Fruit fly (Drosophila melanogaster) whole organism, prepupa: ENCODE results near the gene Sox21b.
A peak's percentile ranks its signal among the peaks of the same experiment; 100 is the strongest.

Experiments
- Blimp-1 ChIP-seq: fragments of 200-800 bp; sonication (Bioruptor generic); optimal IDR thresholded peaks from 3 replicates; lab custom pipeline; 2017; ENCODE audit warnings: missing biosample characterization, missing genetic modification characterization, mild to moderate bottlenecking, moderate library complexity, missing genetic modification reagents
- CG10631 ChIP-seq: fragments of 200-800 bp; sonication (Bioruptor generic); optimal IDR thresholded peaks from 2 replicates; lab custom pipeline; 2016; ENCODE audit warnings: missing biosample characterization, missing genetic modification characterization
- CG10669 ChIP-seq: fragments of 200-800 bp; sonication (Bioruptor generic); optimal IDR thresholded peaks from 3 replicates; lab custom pipeline; 2018; ENCODE audit warnings: missing biosample characterization, mild to moderate bottlenecking, missing genetic modification characterization, moderate library complexity
- CG11294 ChIP-seq: fragments of 200-800 bp; sonication (Bioruptor generic); IDR thresholded peaks from 2 replicates; pipeline ENCODE4 v1.3.6; 2022; ENCODE audit warnings: missing biosample characterization, missing genetic modification characterization
- CG11762 ChIP-seq: fragments of 200-800 bp; sonication (Bioruptor generic); optimal IDR thresholded peaks from 3 replicates; lab custom pipeline; 2016; ENCODE audit warnings: missing biosample characterization, missing genetic modification characterization; ENCODE audit not compliant: insufficient read depth
- CG15336 ChIP-seq: fragments of 200-800 bp; sonication (Bioruptor generic); IDR thresholded peaks from 2 replicates; pipeline ENCODE4 v1.3.6; 2022; ENCODE audit warnings: missing biosample characterization, missing genetic modification characterization
- CG1621 ChIP-seq: fragments of 200-800 bp; sonication (Bioruptor generic); optimal IDR thresholded peaks from 3 replicates; lab custom pipeline; 2018; ENCODE audit warnings: missing biosample characterization, mild to moderate bottlenecking, missing genetic modification characterization
- CG16779 ChIP-seq: fragments of 200-800 bp; sonication (Bioruptor generic); optimal IDR thresholded peaks from 3 replicates; lab custom pipeline; 2017; ENCODE audit warnings: missing biosample characterization, mild to moderate bottlenecking, missing genetic modification characterization
- CG31627 ChIP-seq: fragments of 200-800 bp; sonication (Bioruptor generic); optimal IDR thresholded peaks from 3 replicates; lab custom pipeline; 2016; ENCODE audit warnings: missing biosample characterization, missing genetic modification characterization
- CG4318 ChIP-seq: fragments of 200-800 bp; sonication (Bioruptor generic); optimal IDR thresholded peaks from 3 replicates; lab custom pipeline; 2017; ENCODE audit warnings: missing biosample characterization, mild to moderate bottlenecking, missing genetic modification characterization
- CG6163 ChIP-seq: fragments of 200-800 bp; sonication (Bioruptor generic); IDR thresholded peaks from 3 replicates; pipeline ENCODE4 v1.3.6; 2022; ENCODE audit warnings: missing biosample characterization, missing genetic modification characterization
- CG6808 ChIP-seq: fragments of 200-800 bp; sonication (Bioruptor generic); optimal IDR thresholded peaks from 3 replicates; lab custom pipeline; 2017; ENCODE audit warnings: missing biosample characterization, missing genetic modification characterization, mild to moderate bottlenecking, moderate library complexity, missing genetic modification reagents
- CG6854 ChIP-seq: fragments of 200-800 bp; sonication (Bioruptor generic); optimal IDR thresholded peaks from 2 replicates; lab custom pipeline; 2017; ENCODE audit warnings: missing biosample characterization, mild to moderate bottlenecking, missing genetic modification characterization
- CG7368 ChIP-seq: fragments of 200-800 bp; sonication (Bioruptor generic); optimal IDR thresholded peaks from 3 replicates; lab custom pipeline; 2016; ENCODE audit warnings: missing biosample characterization, missing genetic modification characterization
- CG8119 ChIP-seq: fragments of 200-800 bp; sonication (Bioruptor generic); IDR thresholded peaks from 3 replicates; pipeline ENCODE4 v1.3.6; 2022; ENCODE audit warnings: missing biosample characterization, missing genetic modification characterization
- CG8319 ChIP-seq: fragments of 200-800 bp; sonication (Bioruptor generic); optimal IDR thresholded peaks from 3 replicates; lab custom pipeline; 2016; ENCODE audit warnings: missing biosample characterization, missing genetic modification characterization
- CG8632 ChIP-seq: fragments of 200-800 bp; sonication (Bioruptor generic); optimal IDR thresholded peaks from 3 replicates; lab custom pipeline; 2016; ENCODE audit warnings: missing biosample characterization, missing genetic modification characterization
- Eip78C ChIP-seq: fragments of 200-800 bp; sonication (Bioruptor generic); peaks from one replicate; lab custom pipeline; 2016; ENCODE audit warnings: missing biosample characterization, missing genetic modification characterization
- Eip93F ChIP-seq: fragments of 200-800 bp; sonication (Bioruptor generic); optimal IDR thresholded peaks from 2 replicates; lab custom pipeline; 2016; ENCODE audit warnings: missing biosample characterization, mild to moderate bottlenecking, missing genetic modification characterization
- Gug ChIP-seq: fragments of 200-800 bp; sonication (Bioruptor generic); IDR thresholded peaks from 2 replicates; pipeline ENCODE4 v1.3.6; 2022; ENCODE audit warnings: missing biosample characterization, missing genetic modification characterization
- Hr38 ChIP-seq: sonication (Bioruptor generic); optimal IDR thresholded peaks from 2 replicates; lab custom pipeline; 2016; ENCODE audit warnings: missing biosample characterization, missing genetic modification characterization
- Hr39 ChIP-seq: fragments of 200-800 bp; sonication (Bioruptor generic); optimal IDR thresholded peaks from 2 replicates; lab custom pipeline; 2016; ENCODE audit warnings: missing biosample characterization, missing genetic modification characterization
- Hr4 ChIP-seq: fragments of 200-800 bp; sonication (Bioruptor generic); optimal IDR thresholded peaks from 3 replicates; lab custom pipeline; 2016; ENCODE audit warnings: missing biosample characterization, missing genetic modification characterization
- Lpt ChIP-seq: fragments of 200-800 bp; sonication (Bioruptor generic); optimal IDR thresholded peaks from 3 replicates; lab custom pipeline; 2016; ENCODE audit warnings: missing biosample characterization, missing genetic modification characterization
- OdsH ChIP-seq: fragments of 200-800 bp; sonication (Bioruptor generic); optimal IDR thresholded peaks from 3 replicates; lab custom pipeline; 2016; ENCODE audit warnings: missing biosample characterization, missing genetic modification characterization
- Smox ChIP-seq: fragments of 200-800 bp; sonication (Bioruptor generic); optimal IDR thresholded peaks from 3 replicates; lab custom pipeline; 2016; ENCODE audit warnings: missing biosample characterization, missing genetic modification characterization
- Sox14 ChIP-seq: fragments of 200-800 bp; sonication (Bioruptor generic); optimal IDR thresholded peaks from 3 replicates; lab custom pipeline; 2016; ENCODE audit warnings: missing biosample characterization, missing genetic modification characterization
- Sox15 ChIP-seq: fragments of 200-800 bp; sonication (Bioruptor generic); optimal IDR thresholded peaks from 3 replicates; lab custom pipeline; 2016; ENCODE audit warnings: missing biosample characterization, missing genetic modification characterization
- acj6 ChIP-seq: fragments of 200-800 bp; sonication (Bioruptor generic); optimal IDR thresholded peaks from 3 replicates; lab custom pipeline; 2016; ENCODE audit warnings: missing biosample characterization, missing genetic modification characterization
- cyc ChIP-seq: fragments of 200-800 bp; sonication (Bioruptor generic); optimal IDR thresholded peaks from 3 replicates; lab custom pipeline; 2016; ENCODE audit warnings: missing biosample characterization, missing genetic modification characterization
- dac ChIP-seq: fragments of 200-800 bp; sonication (Bioruptor generic); optimal IDR thresholded peaks from 2 replicates; lab custom pipeline; 2017; ENCODE audit warnings: missing biosample characterization, mild to moderate bottlenecking, missing genetic modification characterization
- dsx ChIP-seq: fragments of 200-800 bp; optimal IDR thresholded peaks from 3 replicates; lab custom pipeline; 2019; ENCODE audit warnings: missing biosample characterization, mild to moderate bottlenecking, missing genetic modification characterization, moderate library complexity; ENCODE audit not compliant: poor library complexity, severe bottlenecking
- eg ChIP-seq: fragments of 200-800 bp; sonication (Bioruptor generic); IDR thresholded peaks from 3 replicates; pipeline ENCODE4 v1.3.6; 2022; ENCODE audit warnings: missing biosample characterization, missing genetic modification characterization
- fd59A ChIP-seq: fragments of 200-800 bp; sonication (Bioruptor generic); optimal IDR thresholded peaks from 2 replicates; lab custom pipeline; 2017; ENCODE audit warnings: missing biosample characterization, mild to moderate bottlenecking, missing genetic modification characterization, missing genetic modification reagents
- fd85E ChIP-seq: fragments of 200-800 bp; sonication (Bioruptor generic); optimal IDR thresholded peaks from 3 replicates; lab custom pipeline; 2016; ENCODE audit warnings: missing biosample characterization, missing genetic modification characterization
- fkh ChIP-seq: fragments of 200-800 bp; sonication (Bioruptor generic); optimal IDR thresholded peaks from 3 replicates; lab custom pipeline; 2017; ENCODE audit warnings: missing biosample characterization, mild to moderate bottlenecking, missing genetic modification characterization, moderate library complexity
- lz ChIP-seq: fragments of 200-800 bp; sonication (Bioruptor generic); optimal IDR thresholded peaks from 3 replicates; lab custom pipeline; 2016; ENCODE audit warnings: missing biosample characterization, missing genetic modification characterization
- net ChIP-seq: fragments of 200-800 bp; sonication (Bioruptor generic); optimal IDR thresholded peaks from 3 replicates; lab custom pipeline; 2016; ENCODE audit warnings: missing biosample characterization, missing genetic modification characterization
- salr ChIP-seq, 2 experiments: fragments of 200-800 bp; sonication (Bioruptor generic); optimal IDR thresholded peaks; 3 replicates each; lab custom pipeline; 2016 to 2018; ENCODE audit warnings: missing biosample characterization in 2 of 2, missing genetic modification characterization in 2 of 2, mild to moderate bottlenecking in 1 of 2
- ss ChIP-seq, 2 experiments: fragments of 200-800 bp; sonication (Bioruptor generic); optimal IDR thresholded peaks; 2 replicates in 1 of 2; 3 replicates in 1 of 2; lab custom pipeline; 2017 to 2018; ENCODE audit warnings: mild to moderate bottlenecking in 2 of 2, missing biosample characterization in 2 of 2, missing genetic modification characterization in 2 of 2, moderate library complexity in 1 of 2
- svp ChIP-seq: fragments of 200-800 bp; sonication (Bioruptor generic); peaks from one replicate; lab custom pipeline; 2016; ENCODE audit warnings: missing biosample characterization, missing genetic modification characterization
- vri ChIP-seq: fragments of 200-800 bp; sonication (Bioruptor generic); optimal IDR thresholded peaks from 3 replicates; lab custom pipeline; 2016; ENCODE audit warnings: missing biosample characterization, mild to moderate bottlenecking, missing genetic modification characterization

Sox21b gene

dm6 chr3L:14152608-14153007 lies 21.5 kb upstream of the Sox21b start:
- TF ChIP-seq Eip78C (GFP tag; lab: Kevin White, UChicago) (peak; percentile 15), CG6163 (no peak), salr (GFP tag; optimal IDR thresholded peaks at IDR 0.05; lab: Kevin White, UChicago) (no peak)

dm6 chr3L:14151447-14151846 lies 20.3 kb upstream of the Sox21b start:
- TF ChIP-seq CG11762 (GFP tag; lab: Kevin White, UChicago) (no peak), dac (GFP tag; lab: Kevin White, UChicago) (no peak), salr (GFP tag; optimal IDR thresholded peaks at IDR 0.05; lab: Kevin White, UChicago) (no peak), CG7368 (GFP tag; lab: Kevin White, UChicago) (no peak), Blimp-1 (GFP tag; lab: Kevin White, UChicago) (no peak), CG4318 (GFP tag; lab: Kevin White, UChicago) (no peak), Eip93F (GFP tag; lab: Kevin White, UChicago) (no peak), net (GFP tag; lab: Kevin White, UChicago) (no peak), CG6854 (GFP tag; lab: Kevin White, UChicago) (no peak), Hr38 (GFP tag; lab: Kevin White, UChicago) (no peak), svp (GFP tag; lab: Kevin White, UChicago) (no peak), CG8119 (no peak), CG15336 (GFP tag; lab: Robert Waterston, UW) (no peak), OdsH (no peak)

dm6 chr3L:14150141-14150556 lies 19.0 kb upstream of the Sox21b start:
- TF ChIP-seq OdsH: no peak
- TF ChIP-seq Hr4 (GFP tag; lab: Kevin White, UChicago): no peak
- no peak for TF ChIP-seq CG15336 (GFP tag; lab: Robert Waterston, UW)
- no peak for TF ChIP-seq CG7368 (GFP tag; lab: Kevin White, UChicago)
- TF ChIP-seq Sox15: no peak
- TF ChIP-seq ss (GFP tag; optimal IDR thresholded peaks at IDR 0.05; lab: Kevin White, UChicago): peak in 1 of 2 experiments; percentile 38
- TF ChIP-seq eg: no peak
- peak; percentile 4 for TF ChIP-seq fkh (GFP tag; lab: Kevin White, UChicago)
- TF ChIP-seq Eip93F (GFP tag; lab: Kevin White, UChicago): no peak
- no peak for TF ChIP-seq CG10631
- no peak for TF ChIP-seq vri
- no peak for TF ChIP-seq CG31627 (GFP tag; lab: Kevin White, UChicago)
- TF ChIP-seq Hr39: no peak

- TF ChIP-seq CG8119: peak; percentile 51; the same call in 2 of the 3 replicates
- peak; percentile 53 for TF ChIP-seq CG6808 (GFP tag; lab: Kevin White, UChicago)
- no peak for TF ChIP-seq Eip93F (GFP tag; lab: Kevin White, UChicago)
- TF ChIP-seq CG8319 (GFP tag; lab: Kevin White, UChicago): no peak
- peak; percentile 1 for TF ChIP-seq Hr39
- peak; percentile 26 for TF ChIP-seq CG8632
- peak; percentile 37 for TF ChIP-seq CG10631
- TF ChIP-seq dac (GFP tag; lab: Kevin White, UChicago): no peak
- peak; percentile 18 for TF ChIP-seq cyc (GFP tag; lab: Kevin White, UChicago)
- no peak for TF ChIP-seq CG16779 (tag; lab: Kevin White, UChicago)
- TF ChIP-seq fd85E (GFP tag; lab: Kevin White, UChicago): no peak
- peak; percentile 44; the same call in 1 of the 3 replicates for TF ChIP-seq eg
- no peak for TF ChIP-seq CG1621
- TF ChIP-seq acj6: peak; percentile 18
- peak; percentile 41 for TF ChIP-seq CG10669 (GFP tag; lab: Kevin White, UChicago)
- peak; percentile 36 for TF ChIP-seq Hr4 (GFP tag; lab: Kevin White, UChicago)
- TF ChIP-seq Sox14 (GFP tag; lab: Kevin White, UChicago): peak; percentile 48
- peak; percentile 84 for TF ChIP-seq dsx (GFP tag; lab: Kevin White, UChicago)
- no peak for TF ChIP-seq CG11294 (GFP tag; lab: Robert Waterston, UW)
- TF ChIP-seq Lpt (GFP tag; lab: Kevin White, UChicago): no peak
- TF ChIP-seq Sox15: no peak
- peak; percentile 9 for TF ChIP-seq net (GFP tag; lab: Kevin White, UChicago)
- peak in 1 of 2 experiments; percentile 10 for TF ChIP-seq ss (GFP tag; optimal IDR thresholded peaks at IDR 0.05; lab: Kevin White, UChicago)
- TF ChIP-seq svp (GFP tag; lab: Kevin White, UChicago): peak; percentile 66
- peak; percentile 4 for TF ChIP-seq CG4318 (GFP tag; lab: Kevin White, UChicago)
- no peak for TF ChIP-seq Gug
- peak; percentile 20 for TF ChIP-seq Smox (GFP tag; lab: Kevin White, UChicago)
- no peak for TF ChIP-seq fkh (GFP tag; lab: Kevin White, UChicago)
- peak; percentile 14 for TF ChIP-seq CG31627 (GFP tag; lab: Kevin White, UChicago)
- peak; percentile 24 for TF ChIP-seq OdsH
- TF ChIP-seq Blimp-1 (GFP tag; lab: Kevin White, UChicago): no peak
- peak; percentile 15 for TF ChIP-seq fd59A (GFP tag; lab: Kevin White, UChicago)
- peak; percentile 14 for TF ChIP-seq lz (GFP tag; lab: Kevin White, UChicago)
- peak; percentile 77 for TF ChIP-seq Eip78C (GFP tag; lab: Kevin White, UChicago)
- peak; percentile 37 for TF ChIP-seq CG11762 (GFP tag; lab: Kevin White, UChicago)
Measured at dm6 chr3L:14146386-14146785, 15.3 kb upstream of the Sox21b start.
